Fruit fly (Drosophila melanogaster) whole organism, wandering third instar larva: ENCODE results near the gene REPTOR-BP.

ENCODE experiments used
- CG32264 ChIP-seq: fragments of 200-800 bp; sonication (Bioruptor generic); optimal IDR thresholded peaks from 2 replicates; lab custom pipeline; 2016; ENCODE audit warnings: missing biosample characterization, missing genetic modification characterization
- CG9705 ChIP-seq: fragments of 200-800 bp; sonication (Bioruptor generic); optimal IDR thresholded peaks from 2 replicates; lab custom pipeline; 2018; ENCODE audit warnings: missing biosample characterization, mild to moderate bottlenecking, missing genetic modification characterization
- CrebA ChIP-seq: fragments of 200-800 bp; sonication (Bioruptor generic); optimal IDR thresholded peaks from 2 replicates; lab custom pipeline; 2016; ENCODE audit warnings: missing biosample characterization, mild to moderate bottlenecking, missing genetic modification characterization, borderline replicate concordance
- Dfd ChIP-seq: fragments of >200 bp; optimal IDR thresholded peaks from 2 replicates; lab custom pipeline; 2017; ENCODE audit warnings: missing biosample characterization, missing genetic modification characterization
- GATAd ChIP-seq: sonication (Bioruptor generic); optimal IDR thresholded peaks from 2 replicates; lab custom pipeline; 2016; ENCODE audit warnings: missing biosample characterization, missing genetic modification characterization
- HLH106 ChIP-seq: fragments of 200-800 bp; optimal IDR thresholded peaks from 3 replicates; lab custom pipeline; 2019; ENCODE audit warnings: missing biosample characterization, mild to moderate bottlenecking, missing genetic modification characterization, moderate library complexity
- Hnf4 ChIP-seq: fragments of 200-800 bp; sonication (Bioruptor generic); optimal IDR thresholded peaks from 2 replicates; lab custom pipeline; 2016; ENCODE audit warnings: missing biosample characterization, mild to moderate bottlenecking, missing genetic modification characterization
- Hr83 ChIP-seq: fragments of 200-300 bp; sonication (Bioruptor generic); optimal IDR thresholded peaks from 2 replicates; lab custom pipeline; 2016; ENCODE audit warnings: missing biosample characterization, mild to moderate bottlenecking, missing genetic modification characterization, moderate library complexity; ENCODE audit not compliant: poor library complexity, severe bottlenecking
- Jra ChIP-seq: sonication (Bioruptor generic); optimal IDR thresholded peaks from 2 replicates; lab custom pipeline; 2016; ENCODE audit warnings: missing biosample characterization, missing genetic modification characterization
- Mio ChIP-seq: sonication (Bioruptor generic); optimal IDR thresholded peaks from 2 replicates; lab custom pipeline; 2016; ENCODE audit warnings: missing biosample characterization, missing genetic modification characterization
- Myc ChIP-seq: fragments of >200 bp; optimal IDR thresholded peaks from 2 replicates; lab custom pipeline; 2017
- Rel ChIP-seq, 2 experiments: fragments of 200-800 bp; sonication (Bioruptor generic) in 1 of 2; optimal IDR thresholded peaks; 2 replicates in 1 of 2; 3 replicates in 1 of 2; lab custom pipeline; 2016 to 2019; ENCODE audit warnings: mild to moderate bottlenecking in 2 of 2, missing biosample characterization in 2 of 2, missing genetic modification characterization in 2 of 2, moderate library complexity in 1 of 2
- Vsx2 ChIP-seq: fragments of 200-300, 225-300 bp; sonication (Bioruptor generic); optimal IDR thresholded peaks from 2 replicates; lab custom pipeline; 2018; ENCODE audit warnings: missing biosample characterization, missing genetic modification characterization; ENCODE audit not compliant: partially characterized antibody
- br ChIP-seq: fragments of 200-800 bp; sonication (Bioruptor generic); optimal IDR thresholded peaks from 2 replicates; lab custom pipeline; 2016; ENCODE audit warnings: missing biosample characterization, missing genetic modification characterization
- brk ChIP-seq: fragments of 200-800 bp; sonication (Bioruptor generic); optimal IDR thresholded peaks from 2 replicates; lab custom pipeline; 2016; ENCODE audit warnings: missing biosample characterization, mild to moderate bottlenecking, missing genetic modification characterization
- dl ChIP-seq, 2 experiments: fragments of 175-275, 200-275 bp in 1 of 2; fragments of 200-275 bp in 1 of 2; sonication (Bioruptor generic); optimal IDR thresholded peaks; lab custom pipeline; 2018; ENCODE audit warnings: mild to moderate bottlenecking in 2 of 2, missing biosample characterization in 2 of 2, missing genetic modification characterization in 2 of 2, moderate library complexity in 2 of 2; ENCODE audit not compliant: partially characterized antibody in 2 of 2, insufficient read depth in 1 of 2
- dmrt93B ChIP-seq: fragments of 200-800 bp; sonication (Bioruptor generic); optimal IDR thresholded peaks from 2 replicates; lab custom pipeline; 2018; ENCODE audit warnings: missing biosample characterization, mild to moderate bottlenecking, missing genetic modification characterization
- dsf ChIP-seq: sonication (Bioruptor generic); optimal IDR thresholded peaks from 2 replicates; lab custom pipeline; 2016; ENCODE audit warnings: missing biosample characterization, missing genetic modification characterization, borderline replicate concordance
- ey ChIP-seq: fragments of 200-800 bp; sonication (Bioruptor generic); optimal IDR thresholded peaks from 2 replicates; lab custom pipeline; 2016; ENCODE audit warnings: missing biosample characterization, missing genetic modification characterization
- foxo ChIP-seq, 2 experiments: fragments of 200-800 bp; sonication (Bioruptor generic); optimal IDR thresholded peaks; 2 replicates in 1 of 2; 3 replicates in 1 of 2; lab custom pipeline; 2016 to 2017; ENCODE audit warnings: missing biosample characterization in 2 of 2, missing genetic modification characterization in 2 of 2
- h ChIP-seq: fragments of 200-800 bp; sonication (Bioruptor generic); optimal IDR thresholded peaks from 3 replicates; lab custom pipeline; 2016; ENCODE audit warnings: missing biosample characterization, mild to moderate bottlenecking, missing genetic modification characterization
- lola ChIP-seq: fragments of >200 bp; optimal IDR thresholded peaks from 2 replicates; lab custom pipeline; 2017; ENCODE audit warnings: missing biosample characterization, missing genetic modification characterization
- pan ChIP-seq: fragments of >200 bp; optimal IDR thresholded peaks from 2 replicates; lab custom pipeline; 2017
- psq ChIP-seq: fragments of 200-800 bp; sonication (Bioruptor generic); optimal IDR thresholded peaks from 3 replicates; lab custom pipeline; 2017; ENCODE audit warnings: missing biosample characterization, mild to moderate bottlenecking, missing genetic modification characterization, moderate library complexity
- rgr ChIP-seq: fragments of 200-800 bp; sonication (Bioruptor generic); optimal IDR thresholded peaks from 3 replicates; lab custom pipeline; 2016; ENCODE audit warnings: missing biosample characterization, mild to moderate bottlenecking, missing genetic modification characterization
- sage ChIP-seq: fragments of 200-800 bp; sonication (Bioruptor generic); optimal IDR thresholded peaks from 2 replicates; lab custom pipeline; 2016; ENCODE audit warnings: missing biosample characterization, mild to moderate bottlenecking, missing genetic modification characterization
- sv ChIP-seq: fragments of 200-800 bp; sonication (Bioruptor generic); optimal IDR thresholded peaks from 3 replicates; lab custom pipeline; 2016; ENCODE audit warnings: missing biosample characterization, missing genetic modification characterization
- tai ChIP-seq: sonication (Bioruptor generic); optimal IDR thresholded peaks from 2 replicates; lab custom pipeline; 2016; ENCODE audit warnings: missing biosample characterization, missing genetic modification characterization
- woc ChIP-seq: sonication (Bioruptor generic); optimal IDR thresholded peaks from 2 replicates; lab custom pipeline; 2016; ENCODE audit warnings: missing biosample characterization, mild to moderate bottlenecking, missing genetic modification characterization

The REPTOR-BP gene

dm6 chr2L:10263343-10263744 is 581 bp upstream of the REPTOR-BP start, which contains the start of gene Rsf1:
Gene Rsf1 (minus strand): TSS chr2L:10263554.
- TF ChIP-seq psq (GFP tag; lab: Kevin White, UChicago) (no peak), Rel (GFP tag; optimal IDR thresholded peaks at IDR 0.05; lab: Kevin White, UChicago) (no peak), Rel (tag; optimal IDR thresholded peaks at IDR 0.05; lab: Kevin White, UChicago) (peak; percentile 83), dl (GFP tag; optimal IDR thresholded peaks at IDR 0.05; lab: Kevin White, UChicago; ENCODE audit: insufficient read depth in 1 of 2, partially characterized antibody in 2 of 2) (peak in 1 of 2 experiments; percentile 22)

- TF ChIP-seq Hnf4 = peak; percentile 43
- TF ChIP-seq sage (GFP tag; lab: Kevin White, UChicago) = peak; percentile 56
- no peak for TF ChIP-seq h (GFP tag; lab: Kevin White, UChicago)
- TF ChIP-seq woc (GFP tag; lab: Kevin White, UChicago) = peak; percentile 39
- TF ChIP-seq dsf (GFP tag; lab: Kevin White, UChicago) = no peak
- TF ChIP-seq, all 38 proteins: peak for 3
Observed at dm6 chr2L:10265129-10265528, 1.2 kb downstream of the REPTOR-BP start, which contains the start of gene Mob3. Gene Mob3 (plus strand): TSS chr2L:10265336.

dm6 chr2L:10266511-10266910 is 2.6 kb downstream of the REPTOR-BP start, which contains the start of gene CG4953:
Gene CG4953 (plus strand): TSS chr2L:10266703.
- no peak for TF ChIP-seq Vsx2 (GFP tag; lab: Kevin White, UChicago)
- TF ChIP-seq Jra (GFP tag; lab: Kevin White, UChicago) = no peak

dm6 chr2L:10268688-10269087 is 4.8 kb downstream of the REPTOR-BP start, which contains the start of gene CG4957:
Gene CG4957 (plus strand): TSS chr2L:10268872.
- TF ChIP-seq tai (GFP tag; lab: Kevin White, UChicago) (no peak), Mio (no peak), rgr (GFP tag; lab: Kevin White, UChicago) (no peak), Myc (lab: Kevin White, UChicago) (peak; percentile 26), pan (lab: Kevin White, UChicago) (no peak), woc (GFP tag; lab: Kevin White, UChicago) (no peak)
- TF ChIP-seq, all 38 proteins: peak for 1

- peak; percentile 67 for TF ChIP-seq sage (GFP tag; lab: Kevin White, UChicago)
- TF ChIP-seq Hr83 = no peak
- no peak for TF ChIP-seq brk (GFP tag; lab: Kevin White, UChicago)
- peak in 1 of 2 experiments; percentile 50 for TF ChIP-seq foxo (GFP tag; optimal IDR thresholded peaks at IDR 0.05; lab: Kevin White, UChicago)
- TF ChIP-seq Myc (lab: Kevin White, UChicago) = no peak
- no peak for TF ChIP-seq dmrt93B (GFP tag; lab: Kevin White, UChicago)
- TF ChIP-seq, all 38 proteins: peak for 2
Observed at dm6 chr2L:10269854-10270253, 5.9 kb downstream of the REPTOR-BP start, which contains the start of gene Mulk. Gene Mulk (plus strand): TSS chr2L:10270051.

- TF ChIP-seq dl (GFP tag; optimal IDR thresholded peaks at IDR 0.05; lab: Kevin White, UChicago; ENCODE audit: insufficient read depth in 1 of 2, partially characterized antibody in 2 of 2) (no peak), psq (GFP tag; lab: Kevin White, UChicago) (no peak), Dfd (GFP tag; lab: Kevin White, UChicago) (no peak), brk (GFP tag; lab: Kevin White, UChicago) (no peak), Myc (lab: Kevin White, UChicago) (no peak), CG32264 (GFP tag; lab: Kevin White, UChicago) (no peak), Rel (GFP tag; optimal IDR thresholded peaks at IDR 0.05; lab: Kevin White, UChicago) (no peak), Rel (tag; optimal IDR thresholded peaks at IDR 0.05; lab: Kevin White, UChicago) (no peak), CrebA (no peak), CG9705 (no peak), rgr (GFP tag; lab: Kevin White, UChicago) (no peak), sv (GFP tag; lab: Kevin White, UChicago) (no peak), ey (no peak), lola (GFP tag; lab: Kevin White, UChicago) (no peak), br (GFP tag; lab: Kevin White, UChicago) (no peak), GATAd (GFP tag; lab: Kevin White, UChicago) (no peak), HLH106 (tag; lab: Kevin White, UChicago) (no peak), Vsx2 (GFP tag; lab: Kevin White, UChicago) (no peak)
Observed at dm6 chr2L:10272224-10272623, 8.3 kb downstream of the REPTOR-BP start, which contains the start of gene trk. Gene trk (minus strand): TSS chr2L:10272324.
